Fruit fly (Drosophila melanogaster) whole organism, embryonic: ENCODE measurements around the gene mRpS2.

Experiments used
- Antp ChIP-seq: fragments of 200-800 bp; sonication (Bioruptor generic); optimal IDR thresholded peaks from 3 replicates; lab custom pipeline; 2016; ENCODE audit warnings: missing biosample characterization, missing genetic modification characterization
- Bdp1 ChIP-seq: fragments of 200-800 bp; sonication (Bioruptor generic); optimal IDR thresholded peaks from 3 replicates; lab custom pipeline; 2016; ENCODE audit warnings: missing biosample characterization, missing genetic modification characterization
- BtbVII ChIP-seq: fragments of 200-800 bp; sonication (Bioruptor generic); optimal IDR thresholded peaks from 3 replicates; lab custom pipeline; 2017; ENCODE audit warnings: missing biosample characterization, mild to moderate bottlenecking, missing genetic modification characterization
- CG10147 ChIP-seq: fragments of 200-800 bp; sonication (Bioruptor generic); optimal IDR thresholded peaks from 2 replicates; lab custom pipeline; 2019; ENCODE audit warnings: missing biosample characterization, mild to moderate bottlenecking, missing genetic modification characterization, moderate library complexity
- CG10274 ChIP-seq: fragments of 200-800 bp; sonication (Bioruptor generic); optimal IDR thresholded peaks from 3 replicates; lab custom pipeline; 2017; ENCODE audit warnings: missing biosample characterization, mild to moderate bottlenecking, missing genetic modification characterization
- CG10366 ChIP-seq: fragments of 200-800 bp; sonication (Bioruptor generic); IDR thresholded peaks from 2 replicates; pipeline ENCODE4 v1.3.6; 2022; ENCODE audit warnings: missing biosample characterization, missing genetic modification characterization
- CG10543 ChIP-seq: fragments of 200-800 bp; sonication (Bioruptor generic); optimal IDR thresholded peaks from 3 replicates; lab custom pipeline; 2017; ENCODE audit warnings: missing biosample characterization, mild to moderate bottlenecking, missing genetic modification characterization, moderate library complexity
- CG11247 ChIP-seq: fragments of 200-800 bp; sonication (Bioruptor generic); IDR thresholded peaks from 2 replicates; pipeline ENCODE4 v1.3.6; 2022; ENCODE audit warnings: missing biosample characterization, missing genetic modification characterization
- CG11696 ChIP-seq: fragments of 200-800 bp; sonication (Bioruptor generic); IDR thresholded peaks from 2 replicates; pipeline ENCODE4 v1.3.6; 2022; ENCODE audit warnings: missing biosample characterization, missing genetic modification characterization
- CG13624 ChIP-seq: fragments of 200-800 bp; sonication (Bioruptor generic); optimal IDR thresholded peaks from 2 replicates; lab custom pipeline; 2016; ENCODE audit warnings: missing biosample characterization, missing genetic modification characterization
- CG15479 ChIP-seq: fragments of 200-800 bp; sonication (Bioruptor generic); optimal IDR thresholded peaks from 3 replicates; lab custom pipeline; 2019; ENCODE audit warnings: missing biosample characterization, mild to moderate bottlenecking, missing genetic modification characterization, moderate library complexity
- CG16815 ChIP-seq: fragments of 200-800 bp; sonication (Bioruptor generic); optimal IDR thresholded peaks from 3 replicates; lab custom pipeline; 2017; ENCODE audit warnings: missing biosample characterization, mild to moderate bottlenecking, missing genetic modification characterization
- CG16863 ChIP-seq: fragments of 200-800 bp; sonication (Bioruptor generic); optimal IDR thresholded peaks from 3 replicates; lab custom pipeline; 2016; ENCODE audit warnings: missing biosample characterization, missing genetic modification characterization
- CG17186 ChIP-seq: fragments of 200-800 bp; sonication (Bioruptor generic); optimal IDR thresholded peaks from 3 replicates; lab custom pipeline; 2017; ENCODE audit warnings: missing biosample characterization, missing genetic modification reagents, missing genetic modification characterization
- CG17359 ChIP-seq: fragments of 200-800 bp; sonication (Bioruptor generic); optimal IDR thresholded peaks from 3 replicates; lab custom pipeline; 2018; ENCODE audit warnings: missing biosample characterization, mild to moderate bottlenecking, missing genetic modification characterization, moderate library complexity
- CG17568 ChIP-seq: fragments of 200-800 bp; sonication (Bioruptor generic); optimal IDR thresholded peaks from 2 replicates; lab custom pipeline; 2018; ENCODE audit warnings: missing biosample characterization, mild to moderate bottlenecking, missing genetic modification characterization, moderate library complexity
- CG17802 ChIP-seq: fragments of 200-800 bp; sonication (Bioruptor generic); optimal IDR thresholded peaks from 2 replicates; lab custom pipeline; 2018; ENCODE audit warnings: missing biosample characterization, mild to moderate bottlenecking, missing genetic modification characterization, moderate library complexity
- CG18011 ChIP-seq: fragments of 200-800 bp; sonication (Bioruptor generic); optimal IDR thresholded peaks from 2 replicates; lab custom pipeline; 2017; ENCODE audit warnings: missing biosample characterization, missing genetic modification characterization, mild to moderate bottlenecking, moderate library complexity, missing genotype
- CG2116 ChIP-seq: fragments of 200-800 bp; sonication (Bioruptor generic); optimal IDR thresholded peaks from 3 replicates; lab custom pipeline; 2018; ENCODE audit warnings: missing biosample characterization, mild to moderate bottlenecking, missing genetic modification characterization
- CG30431 ChIP-seq: fragments of 200-800 bp; sonication (Bioruptor generic); optimal IDR thresholded peaks from 2 replicates; lab custom pipeline; 2017; ENCODE audit warnings: missing biosample characterization, missing genetic modification characterization
- CG3281 ChIP-seq: fragments of 200-800 bp; sonication (Bioruptor generic); optimal IDR thresholded peaks from 3 replicates; lab custom pipeline; 2017; ENCODE audit warnings: missing biosample characterization, mild to moderate bottlenecking, missing genetic modification characterization
- CG3407 ChIP-seq: fragments of 200-800 bp; sonication (Bioruptor generic); optimal IDR thresholded peaks from 2 replicates; lab custom pipeline; 2018; ENCODE audit warnings: missing biosample characterization, mild to moderate bottlenecking, missing genetic modification characterization
- CG4820 ChIP-seq: fragments of 200-800 bp; sonication (Bioruptor generic); optimal IDR thresholded peaks from 3 replicates; lab custom pipeline; 2016; ENCODE audit warnings: missing biosample characterization, missing genetic modification characterization
- CG4854 ChIP-seq: fragments of 200-800 bp; sonication (Bioruptor generic); optimal IDR thresholded peaks from 2 replicates; lab custom pipeline; 2016; ENCODE audit warnings: missing biosample characterization, missing genetic modification characterization, inconsistent platforms
- CG8924 ChIP-seq: fragments of 200-800 bp; optimal IDR thresholded peaks from 3 replicates; lab custom pipeline; 2019; ENCODE audit warnings: missing biosample characterization, mild to moderate bottlenecking, missing genetic modification characterization, moderate library complexity
- CG9876 ChIP-seq: fragments of 200-800 bp; sonication (Bioruptor generic); optimal IDR thresholded peaks from 2 replicates; lab custom pipeline; 2016; ENCODE audit warnings: missing biosample characterization, missing genetic modification characterization
- Dbx ChIP-seq: fragments of 200-800 bp; sonication (Bioruptor generic); IDR thresholded peaks from 3 replicates; pipeline ENCODE4 v1.3.6; 2022; ENCODE audit warnings: missing biosample characterization, missing genetic modification characterization
- Dip2 ChIP-seq: fragments of 200-800 bp; sonication (Bioruptor generic); IDR thresholded peaks from 2 replicates; pipeline ENCODE4 v1.3.6; 2022; ENCODE audit warnings: missing biosample characterization, missing genetic modification characterization
- Doc3 ChIP-seq: fragments of 200-800 bp; sonication (Bioruptor generic); IDR thresholded peaks from 3 replicates; pipeline ENCODE4 v1.3.6; 2022; ENCODE audit warnings: missing biosample characterization, missing genetic modification characterization; ENCODE audit not compliant: partially characterized antibody
- Dp ChIP-seq: fragments of 200-800 bp; sonication (Bioruptor generic); optimal IDR thresholded peaks from 2 replicates; lab custom pipeline; 2018; ENCODE audit warnings: missing biosample characterization, mild to moderate bottlenecking, missing genetic modification characterization, moderate library complexity
- E2f1 ChIP-seq: fragments of 200-800 bp; sonication (Bioruptor generic); IDR thresholded peaks from 2 replicates; pipeline ENCODE4 v1.3.6; 2022; ENCODE audit warnings: missing biosample characterization, missing genetic modification characterization
- Gug ChIP-seq: fragments of 200-800 bp; sonication (Bioruptor generic); IDR thresholded peaks from 4 replicates; pipeline ENCODE4 v1.3.6; 2022; ENCODE audit warnings: missing biosample characterization, missing genetic modification characterization
- H15 ChIP-seq: fragments of 200-800 bp; sonication (Bioruptor generic); IDR thresholded peaks from 3 replicates; pipeline ENCODE4 v1.3.6; 2022; ENCODE audit warnings: missing biosample characterization, missing genetic modification characterization
- HmgD ChIP-seq: fragments of 200-800 bp; sonication (Bioruptor generic); optimal IDR thresholded peaks from 3 replicates; lab custom pipeline; 2016; ENCODE audit warnings: missing biosample characterization, missing genetic modification characterization
- MTF-1 ChIP-seq: fragments of 200-800 bp; sonication (Bioruptor generic); optimal IDR thresholded peaks from 2 replicates; lab custom pipeline; 2018; ENCODE audit warnings: missing biosample characterization, mild to moderate bottlenecking, missing genetic modification characterization, borderline replicate concordance
- Nf-YA ChIP-seq: fragments of 200-800 bp; sonication (Bioruptor generic); IDR thresholded peaks from 2 replicates; pipeline ENCODE4 v1.3.6; 2022; ENCODE audit warnings: missing biosample characterization, missing genetic modification characterization
- Ssrp ChIP-seq: fragments of 200-800 bp; sonication (Bioruptor generic); optimal IDR thresholded peaks from 2 replicates; lab custom pipeline; 2018; ENCODE audit warnings: missing biosample characterization, mild to moderate bottlenecking, missing genetic modification characterization, moderate library complexity
- bcd ChIP-seq: fragments of 200-800 bp; sonication (Bioruptor generic); optimal IDR thresholded peaks from 2 replicates; lab custom pipeline; 2017; ENCODE audit warnings: missing biosample characterization, mild to moderate bottlenecking, missing genetic modification characterization
- en ChIP-seq: fragments of 200-800 bp; sonication (Bioruptor generic); optimal IDR thresholded peaks from 2 replicates; lab custom pipeline; 2016; ENCODE audit warnings: missing biosample characterization, missing genetic modification characterization
- ftz-f1 ChIP-seq: fragments of 200-800 bp; sonication (Bioruptor generic); optimal IDR thresholded peaks from 2 replicates; lab custom pipeline; 2016; ENCODE audit warnings: missing biosample characterization, missing genetic modification characterization
- hb ChIP-seq: fragments of 200-800 bp; sonication (Bioruptor generic); IDR thresholded peaks from 3 replicates; pipeline ENCODE4 v1.3.6; 2022; ENCODE audit warnings: missing biosample characterization, missing genetic modification characterization; ENCODE audit not compliant: partially characterized antibody
- hkb ChIP-seq, 2 experiments: fragments of 200-800 bp in 1 of 2; fragments of >200 bp in 1 of 2; sonication (Bioruptor generic) in 1 of 2; IDR thresholded peaks in 1 of 2; optimal IDR thresholded peaks in 1 of 2; 2 replicates each; pipeline versions ENCODE4 v1.3.6 to Lab custom; 2017 to 2022; ENCODE audit warnings: missing biosample characterization in 1 of 2, missing genetic modification characterization in 1 of 2
- kay ChIP-seq: fragments of 200-800 bp; sonication (Bioruptor generic); optimal IDR thresholded peaks from 2 replicates; lab custom pipeline; 2016; ENCODE audit warnings: missing biosample characterization, missing genetic modification characterization
- klu ChIP-seq: fragments of 200-800 bp; sonication (Bioruptor generic); IDR thresholded peaks from 2 replicates; pipeline ENCODE4 v1.3.6; 2022; ENCODE audit warnings: missing biosample characterization, missing genetic modification characterization
- lmd ChIP-seq: fragments of 200-800 bp; sonication (Bioruptor generic); IDR thresholded peaks from 2 replicates; pipeline ENCODE4 v1.3.6; 2022; ENCODE audit warnings: missing biosample characterization, missing genetic modification characterization
- phol ChIP-seq: fragments of 200-800 bp; sonication (Bioruptor generic); optimal IDR thresholded peaks from 3 replicates; lab custom pipeline; 2018; ENCODE audit warnings: missing biosample characterization, mild to moderate bottlenecking, missing genetic modification characterization, moderate library complexity
- rib ChIP-seq: fragments of 200-800 bp; sonication (Bioruptor generic); IDR thresholded peaks from 2 replicates; pipeline ENCODE4 v1.3.6; 2022; ENCODE audit warnings: missing biosample characterization, missing genetic modification characterization
- sqz ChIP-seq: fragments of 200-800 bp; sonication (Bioruptor generic); optimal IDR thresholded peaks from 3 replicates; lab custom pipeline; 2018; ENCODE audit warnings: missing biosample characterization, mild to moderate bottlenecking, missing genetic modification characterization
- tio ChIP-seq: fragments of 200-800 bp; sonication (Bioruptor generic); optimal IDR thresholded peaks from 2 replicates; lab custom pipeline; 2017; ENCODE audit warnings: missing biosample characterization, missing genetic modification characterization, inconsistent platforms
- twi ChIP-seq: fragments of 200-800 bp; optimal IDR thresholded peaks from 2 replicates; lab custom pipeline; 2019; ENCODE audit warnings: missing biosample characterization, mild to moderate bottlenecking, missing genetic modification characterization, moderate library complexity
- zen ChIP-seq: fragments of 200-800 bp; sonication (Bioruptor generic); optimal IDR thresholded peaks from 3 replicates; lab custom pipeline; 2018; ENCODE audit warnings: missing biosample characterization, mild to moderate bottlenecking, missing genetic modification characterization, moderate library complexity

Gene mRpS2

DNA sequence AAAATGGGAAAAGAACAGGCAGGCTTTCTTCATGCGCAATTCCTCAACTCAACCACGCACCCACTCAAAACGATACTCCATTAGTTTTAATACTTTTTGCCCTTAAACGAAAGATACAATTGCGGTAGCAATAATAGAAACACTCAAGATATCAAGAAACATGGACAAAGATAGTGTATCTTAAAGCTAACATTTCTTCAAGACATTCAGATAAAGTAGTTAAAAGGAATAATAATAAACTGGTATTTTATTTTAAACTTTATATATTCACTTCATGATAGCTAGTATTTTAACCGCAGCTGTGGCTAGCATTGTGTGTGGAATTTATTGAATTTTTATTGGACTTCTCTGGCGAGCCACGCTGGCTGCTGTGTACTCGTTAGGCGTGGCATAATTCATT, 5.9 kb upstream of the mRpS2 start (continued):
- TF ChIP-seq tio (GFP tag; lab: Kevin White, UChicago) (peak; percentile 63), CG2116 (GFP tag; lab: Kevin White, UChicago) (no peak), CG10543 (no peak), ftz-f1 (GFP tag; lab: Kevin White, UChicago) (no peak), BtbVII (GFP tag; lab: Kevin White, UChicago) (peak; percentile 48), Dp (GFP tag; lab: Kevin White, UChicago) (no peak), H15 (GFP tag; lab: Robert Waterston, UW) (no peak), CG15479 (GFP tag; lab: Kevin White, UChicago) (no peak), CG10274 (GFP tag; lab: Kevin White, UChicago) (no peak), Nf-YA (GFP tag; lab: Robert Waterston, UW) (no peak), CG16863 (GFP tag; lab: Kevin White, UChicago) (no peak), CG13624 (no peak), CG18011 (GFP tag; lab: Kevin White, UChicago) (no peak), CG30431 (no peak), E2f1 (GFP tag; lab: Robert Waterston, UW) (no peak), zen (peak; percentile 65), hkb (optimal IDR thresholded peaks at IDR 0.05; lab: Kevin White, UChicago) (no peak), hkb (GFP tag; IDR thresholded peaks at IDR 0.05; lab: Robert Waterston, UW) (peak; percentile 68), Antp (GFP tag; lab: Kevin White, UChicago) (no peak), sqz (GFP tag; lab: Kevin White, UChicago) (no peak), Dip2 (GFP tag; lab: Robert Waterston, UW) (no peak), rib (GFP tag; lab: Robert Waterston, UW) (no peak), CG4820 (GFP tag; lab: Kevin White, UChicago) (peak; percentile 6), CG17359 (tag; lab: Kevin White, UChicago) (peak; percentile 82), MTF-1 (GFP tag; lab: Kevin White, UChicago) (no peak), Ssrp (tag; lab: Kevin White, UChicago) (peak; percentile 37), kay (GFP tag; lab: Kevin White, UChicago) (no peak), CG3281 (GFP tag; lab: Kevin White, UChicago) (peak; percentile 62), HmgD (GFP tag; lab: Kevin White, UChicago) (no peak), Dbx (0 out of 3 replicates have a peak, but pooled peaks have one; percentile 29), bcd (GFP tag; lab: Kevin White, UChicago) (peak; percentile 44), Gug (GFP tag; lab: Robert Waterston, UW) (0 out of 4 replicates have a peak, but pooled peaks have one; percentile 13), en (GFP tag; lab: Kevin White, UChicago) (no peak), CG10366 (GFP tag; lab: Robert Waterston, UW) (no peak; the same call in 1 of the 2 replicates), CG11247 (GFP tag; lab: Robert Waterston, UW) (no peak), phol (peak; percentile 76), twi (peak; percentile 20), CG8924 (peak; percentile 75), CG17186 (GFP tag; lab: Kevin White, UChicago) (no peak), CG9876 (no peak), CG4854 (GFP tag; lab: Kevin White, UChicago) (no peak), lmd (peak; percentile 51), CG16815 (GFP tag; lab: Kevin White, UChicago) (peak; percentile 43), Doc3 (GFP tag; lab: Robert Waterston, UW) (no peak), CG10147 (GFP tag; lab: Kevin White, UChicago) (peak; percentile 39), CG17568 (GFP tag; lab: Kevin White, UChicago) (peak; percentile 56), CG11696 (GFP tag; lab: Robert Waterston, UW) (peak; percentile 87), hb (GFP tag; lab: Robert Waterston, UW) (no peak), Bdp1 (GFP tag; lab: Kevin White, UChicago) (no peak), CG17802 (peak; percentile 11), klu (GFP tag; lab: Robert Waterston, UW) (no peak), CG3407 (GFP tag; lab: Kevin White, UChicago) (peak; percentile 58)
